Fruit fly (Drosophila melanogaster) whole organism, embryonic: ENCODE results near the gene CG32032.
A peak's percentile ranks its signal among the peaks of the same experiment; 100 is the strongest.

Experiments used
- Abd-B ChIP-seq: fragments of 200-800 bp; sonication (Bioruptor generic); optimal IDR thresholded peaks from 2 replicates; lab custom pipeline; 2018; ENCODE audit warnings: missing biosample characterization, mild to moderate bottlenecking, missing genetic modification characterization, moderate library complexity
- Aef1 ChIP-seq: fragments of 200-800 bp; sonication (Bioruptor generic); IDR thresholded peaks from 3 replicates; pipeline ENCODE4 v1.3.6; 2022; ENCODE audit warnings: missing biosample characterization, missing genetic modification characterization
- Atf6 ChIP-seq: fragments of 200-800 bp; sonication (Bioruptor generic); IDR thresholded peaks from 2 replicates; pipeline ENCODE4 v1.3.6; 2022; ENCODE audit warnings: missing biosample characterization, missing genetic modification characterization
- CG10209 ChIP-seq: fragments of 200-800 bp; sonication (Bioruptor generic); optimal IDR thresholded peaks from 3 replicates; lab custom pipeline; 2017; ENCODE audit warnings: missing biosample characterization, mild to moderate bottlenecking, missing genetic modification characterization, missing genetic modification reagents
- CG11456 ChIP-seq: fragments of 200-800 bp; sonication (Bioruptor generic); IDR thresholded peaks from 3 replicates; pipeline ENCODE4 v1.3.6; 2022; ENCODE audit warnings: missing biosample characterization, missing genetic modification characterization
- CG12391 ChIP-seq: fragments of 200-800 bp; sonication (Bioruptor generic); optimal IDR thresholded peaks from 3 replicates; lab custom pipeline; 2018; ENCODE audit warnings: missing biosample characterization, mild to moderate bottlenecking, missing genetic modification characterization, moderate library complexity
- CG13287 ChIP-seq: fragments of 200-800 bp; sonication (Bioruptor generic); IDR thresholded peaks from 2 replicates; pipeline ENCODE4 v1.3.6; 2022; ENCODE audit warnings: missing biosample characterization, missing genetic modification characterization; ENCODE audit not compliant: partially characterized antibody
- CG13624 ChIP-seq: fragments of 200-800 bp; sonication (Bioruptor generic); optimal IDR thresholded peaks from 2 replicates; lab custom pipeline; 2016; ENCODE audit warnings: missing biosample characterization, missing genetic modification characterization
- CG15696 ChIP-seq: fragments of 200-800 bp; sonication (Bioruptor generic); optimal IDR thresholded peaks from 2 replicates; lab custom pipeline; 2019; ENCODE audit warnings: missing biosample characterization, mild to moderate bottlenecking, missing genetic modification characterization, moderate library complexity
- CG1602 ChIP-seq: fragments of 200-800 bp; sonication (Bioruptor generic); optimal IDR thresholded peaks from 3 replicates; lab custom pipeline; 2016; ENCODE audit warnings: missing biosample characterization, missing genetic modification characterization
- CG17359 ChIP-seq: fragments of 200-800 bp; sonication (Bioruptor generic); optimal IDR thresholded peaks from 3 replicates; lab custom pipeline; 2018; ENCODE audit warnings: missing biosample characterization, mild to moderate bottlenecking, missing genetic modification characterization, moderate library complexity
- CG2678 ChIP-seq: fragments of 200-800 bp; sonication (Bioruptor generic); optimal IDR thresholded peaks from 3 replicates; lab custom pipeline; 2019; ENCODE audit warnings: missing biosample characterization, mild to moderate bottlenecking, missing genetic modification characterization, moderate library complexity
- CG2712 ChIP-seq: fragments of 200-800 bp; optimal IDR thresholded peaks from 3 replicates; lab custom pipeline; 2019; ENCODE audit warnings: missing biosample characterization, mild to moderate bottlenecking, missing genetic modification characterization, moderate library complexity
- CG32532 ChIP-seq: fragments of 200-800 bp; sonication (Bioruptor generic); IDR thresholded peaks from 2 replicates; pipeline ENCODE4 v1.3.6; 2022; ENCODE audit warnings: missing biosample characterization, missing genetic modification characterization
- CG32767 ChIP-seq: fragments of 200-800 bp; sonication (Bioruptor generic); IDR thresholded peaks from 2 replicates; pipeline ENCODE4 v1.3.6; 2022; ENCODE audit warnings: missing biosample characterization, missing genetic modification characterization
- CG3281 ChIP-seq: fragments of 200-800 bp; sonication (Bioruptor generic); optimal IDR thresholded peaks from 3 replicates; lab custom pipeline; 2017; ENCODE audit warnings: missing biosample characterization, mild to moderate bottlenecking, missing genetic modification characterization
- CG5953 ChIP-seq: fragments of 200-800 bp; sonication (Bioruptor generic); IDR thresholded peaks from 2 replicates; pipeline ENCODE4 v1.3.6; 2022; ENCODE audit warnings: missing biosample characterization, missing genetic modification characterization
- CG6689 ChIP-seq: fragments of 200-800 bp; sonication (Bioruptor generic); IDR thresholded peaks from 2 replicates; pipeline ENCODE4 v1.3.6; 2022; ENCODE audit warnings: missing biosample characterization, missing genetic modification characterization
- CG8290 ChIP-seq, 3 experiments: fragments of 200-800 bp; sonication (Bioruptor generic); optimal IDR thresholded peaks; 2 replicates each; lab custom pipeline; 2016 to 2019; ENCODE audit warnings: missing biosample characterization in 3 of 3, missing genetic modification characterization in 3 of 3, mild to moderate bottlenecking in 2 of 3, moderate library complexity in 1 of 3
- CG8388 ChIP-seq: fragments of 200-800 bp; sonication (Bioruptor generic); optimal IDR thresholded peaks from 2 replicates; lab custom pipeline; 2019; ENCODE audit warnings: missing biosample characterization, mild to moderate bottlenecking, missing genetic modification characterization, moderate library complexity
- CG9797 ChIP-seq: fragments of 200-800 bp; sonication (Bioruptor generic); optimal IDR thresholded peaks from 3 replicates; lab custom pipeline; 2018; ENCODE audit warnings: missing biosample characterization, mild to moderate bottlenecking, missing genetic modification characterization
- CTCF ChIP-seq: fragments of 200-800 bp; sonication (Bioruptor generic); optimal IDR thresholded peaks from 2 replicates; lab custom pipeline; 2017; ENCODE audit warnings: missing biosample characterization, mild to moderate bottlenecking, missing genetic modification characterization, moderate library complexity
- CkIIα-i1 ChIP-seq: fragments of 200-800 bp; sonication (Bioruptor generic); IDR thresholded peaks from 2 replicates; pipeline ENCODE4 v1.3.6; 2022; ENCODE audit warnings: missing biosample characterization, missing genetic modification characterization
- Dbx ChIP-seq: fragments of 200-800 bp; sonication (Bioruptor generic); IDR thresholded peaks from 3 replicates; pipeline ENCODE4 v1.3.6; 2022; ENCODE audit warnings: missing biosample characterization, missing genetic modification characterization
- Elba2 ChIP-seq: fragments of 200-800 bp; sonication (Bioruptor generic); optimal IDR thresholded peaks from 3 replicates; lab custom pipeline; 2016; ENCODE audit warnings: missing biosample characterization, missing genetic modification characterization
- Hey ChIP-seq: fragments of 200-800 bp; sonication (Bioruptor generic); optimal IDR thresholded peaks from 3 replicates; lab custom pipeline; 2018; ENCODE audit warnings: missing biosample characterization, mild to moderate bottlenecking, missing genetic modification characterization
- Hmr ChIP-seq: fragments of 200-800 bp; sonication (Bioruptor generic); optimal IDR thresholded peaks from 3 replicates; lab custom pipeline; 2017; ENCODE audit warnings: mild to moderate bottlenecking, missing biosample characterization, missing genetic modification reagents, missing genetic modification characterization
- Mad ChIP-seq: fragments of 200-800 bp; sonication (Bioruptor generic); optimal IDR thresholded peaks from 2 replicates; lab custom pipeline; 2016; ENCODE audit warnings: missing biosample characterization, missing genetic modification characterization
- Myb ChIP-seq: fragments of 200-800 bp; sonication (Bioruptor generic); optimal IDR thresholded peaks from 2 replicates; lab custom pipeline; 2016; ENCODE audit warnings: missing biosample characterization, missing genetic modification characterization
- Nf-YB ChIP-seq: fragments of 200-800 bp; sonication (Bioruptor generic); optimal IDR thresholded peaks from 3 replicates; lab custom pipeline; 2019; ENCODE audit warnings: missing biosample characterization, mild to moderate bottlenecking, missing genetic modification characterization, moderate library complexity
- Oli ChIP-seq: fragments of 200-800 bp; sonication (Bioruptor generic); optimal IDR thresholded peaks from 2 replicates; lab custom pipeline; 2018; ENCODE audit warnings: missing biosample characterization, mild to moderate bottlenecking, missing genetic modification characterization, moderate library complexity
- Rx ChIP-seq: fragments of 200-800 bp; sonication (Bioruptor generic); IDR thresholded peaks from 2 replicates; pipeline ENCODE4 v1.3.6; 2022; ENCODE audit warnings: missing biosample characterization, missing genetic modification characterization
- cwo ChIP-seq: fragments of 200-800 bp; sonication (Bioruptor generic); optimal IDR thresholded peaks from 3 replicates; lab custom pipeline; 2017; ENCODE audit warnings: missing biosample characterization, missing genetic modification characterization, mild to moderate bottlenecking, moderate library complexity, missing genetic modification reagents
- eve ChIP-seq, 2 experiments: fragments of >200 bp; optimal IDR thresholded peaks; 2 replicates each; lab custom pipeline; 2017; ENCODE audit warnings: missing biosample characterization in 2 of 2, missing genetic modification characterization in 2 of 2
- grau ChIP-seq: fragments of 200-800 bp; optimal IDR thresholded peaks from 3 replicates; lab custom pipeline; 2019; ENCODE audit warnings: missing biosample characterization, mild to moderate bottlenecking, missing genetic modification characterization, moderate library complexity
- grn ChIP-seq: fragments of 200-800 bp; sonication (Bioruptor generic); optimal IDR thresholded peaks from 3 replicates; lab custom pipeline; 2017; ENCODE audit warnings: missing biosample characterization, missing genetic modification characterization
- hth ChIP-seq: fragments of >200 bp; optimal IDR thresholded peaks from 2 replicates; lab custom pipeline; 2017; ENCODE audit warnings: inconsistent platforms
- kni ChIP-seq: fragments of 200-800 bp; sonication (Bioruptor generic); optimal IDR thresholded peaks from 3 replicates; lab custom pipeline; 2017; ENCODE audit warnings: mild to moderate bottlenecking, missing biosample characterization, missing genetic modification reagents, missing genetic modification characterization
- nerfin-2 ChIP-seq: fragments of 200-800 bp; sonication (Bioruptor generic); IDR thresholded peaks from 2 replicates; pipeline ENCODE4 v1.3.6; 2022; ENCODE audit warnings: missing biosample characterization, missing genetic modification characterization; ENCODE audit not compliant: partially characterized antibody
- oc ChIP-seq: fragments of 200-800 bp; sonication (Bioruptor generic); optimal IDR thresholded peaks from 2 replicates; lab custom pipeline; 2018; ENCODE audit warnings: missing biosample characterization, mild to moderate bottlenecking, missing genetic modification characterization, moderate library complexity
- otp ChIP-seq: fragments of 200-800 bp; sonication (Bioruptor generic); IDR thresholded peaks from 3 replicates; pipeline ENCODE4, ENCODE4 v1.3.6; 2022; ENCODE audit warnings: missing biosample characterization, missing genetic modification characterization
- pfk ChIP-seq: fragments of 200-800 bp; sonication (Bioruptor generic); optimal IDR thresholded peaks from 2 replicates; lab custom pipeline; 2018; ENCODE audit warnings: missing biosample characterization, mild to moderate bottlenecking, missing genetic modification characterization, moderate library complexity
- prd ChIP-seq, 3 experiments: fragments of >200 bp in 2 of 3; fragments of 200-800 bp in 1 of 3; sonication (Bioruptor generic) in 1 of 3; optimal IDR thresholded peaks in 2 of 3; IDR thresholded peaks in 1 of 3; 2 replicates in 2 of 3; 3 replicates in 1 of 3; pipeline versions ENCODE4 v1.3.6 to Lab custom; 2017 to 2022; ENCODE audit warnings: missing biosample characterization in 1 of 3, missing genetic modification characterization in 1 of 3
- sc ChIP-seq, 3 experiments: fragments of >200 bp in 2 of 3; fragments of 200-800 bp in 1 of 3; sonication (Bioruptor generic) in 1 of 3; optimal IDR thresholded peaks; 2 replicates in 2 of 3; 3 replicates in 1 of 3; lab custom pipeline; 2017; ENCODE audit warnings: mild to moderate bottlenecking in 1 of 3, missing biosample characterization in 1 of 3, missing genetic modification characterization in 1 of 3, missing genetic modification reagents in 1 of 3
- seq ChIP-seq: fragments of 200-800 bp; sonication (Bioruptor generic); IDR thresholded peaks from 2 replicates; pipeline ENCODE4 v1.3.6; 2022; ENCODE audit warnings: missing biosample characterization, missing genetic modification characterization
- sim ChIP-seq: fragments of 200-800 bp; sonication (Bioruptor generic); IDR thresholded peaks from 2 replicates; pipeline ENCODE4 v1.3.6; 2022; ENCODE audit warnings: missing biosample characterization, missing genetic modification characterization
- slp2 ChIP-seq: fragments of 200-800 bp; sonication (Bioruptor generic); optimal IDR thresholded peaks from 2 replicates; lab custom pipeline; 2016; ENCODE audit warnings: missing biosample characterization, missing genetic modification characterization
- sob ChIP-seq: fragments of 200-800 bp; sonication (Bioruptor generic); IDR thresholded peaks from 2 replicates; pipeline ENCODE4 v1.3.6; 2022; ENCODE audit warnings: missing biosample characterization, missing genetic modification characterization
- sr ChIP-seq: fragments of 200-800 bp; sonication (Bioruptor generic); IDR thresholded peaks from 3 replicates; pipeline ENCODE4 v1.3.6; 2022; ENCODE audit warnings: missing biosample characterization, missing genetic modification characterization
- ttk ChIP-seq: fragments of 200-800 bp; sonication (Bioruptor generic); IDR thresholded peaks from 2 replicates; pipeline ENCODE4 v2.1.2; 2022; ENCODE audit warnings: missing biosample characterization, missing genetic modification characterization
- wek ChIP-seq: fragments of 200-800 bp; sonication (Bioruptor generic); optimal IDR thresholded peaks from 3 replicates; lab custom pipeline; 2018; ENCODE audit warnings: missing biosample characterization, mild to moderate bottlenecking, missing genetic modification characterization, moderate library complexity

CG32032 gene

dm6 chr3L:9051830-9052259 lies 41.0 kb upstream of the CG32032 start (continued):
- TF ChIP-seq CTCF, result no peak
- TF ChIP-seq sc (optimal IDR thresholded peaks at IDR 0.05; lab: Kevin White, UChicago), result no peak
- TF ChIP-seq sc (GFP tag; optimal IDR thresholded peaks at IDR 0.05; lab: Kevin White, UChicago), result no peak
- TF ChIP-seq Abd-B (GFP tag; lab: Kevin White, UChicago), result no peak
- no peak for TF ChIP-seq CG15696
- no peak for TF ChIP-seq CG2678 (tag; lab: Kevin White, UChicago)
- TF ChIP-seq CG10209 (GFP tag; lab: Kevin White, UChicago), result no peak
- TF ChIP-seq CG2712 (tag; lab: Kevin White, UChicago), result no peak
- no peak for TF ChIP-seq grn
- no peak for TF ChIP-seq sr (GFP tag; lab: Robert Waterston, UW)
- no peak for TF ChIP-seq pfk (GFP tag; lab: Kevin White, UChicago)
- no peak for TF ChIP-seq Aef1 (GFP tag; lab: Robert Waterston, UW)
- TF ChIP-seq CG13287 (GFP tag; lab: Robert Waterston, UW), result no peak
- TF ChIP-seq cwo, result no peak
- peak; percentile 64 for TF ChIP-seq Hey (tag; lab: Kevin White, UChicago)
- no peak for TF ChIP-seq hth (lab: Kevin White, UChicago)
- no peak for TF ChIP-seq sob
- TF ChIP-seq slp2 (GFP tag; lab: Kevin White, UChicago), result no peak
- TF ChIP-seq Myb (GFP tag; lab: Kevin White, UChicago), result no peak
- TF ChIP-seq CG9797, result no peak
- no peak for TF ChIP-seq CG11456 (GFP tag; lab: Robert Waterston, UW)
- no peak for TF ChIP-seq Atf6 (GFP tag; lab: Robert Waterston, UW)
- TF ChIP-seq seq (GFP tag; lab: Robert Waterston, UW), result peak; percentile 73
- TF ChIP-seq CG17359 (tag; lab: Kevin White, UChicago), result no peak
- no peak for TF ChIP-seq grau
- TF ChIP-seq CG6689 (GFP tag; lab: Robert Waterston, UW), result no peak
- TF ChIP-seq CG32767 (GFP tag; lab: Robert Waterston, UW), result no peak
- TF ChIP-seq CG3281 (GFP tag; lab: Kevin White, UChicago), result no peak
- no peak for TF ChIP-seq Oli (tag; lab: Kevin White, UChicago)
- no peak for TF ChIP-seq Rx (GFP tag; lab: Robert Waterston, UW)
- TF ChIP-seq prd (optimal IDR thresholded peaks at IDR 0.05; lab: Kevin White, UChicago), result no peak
- no peak for TF ChIP-seq prd (GFP tag; IDR thresholded peaks at IDR 0.05; lab: Robert Waterston, UW)
- TF ChIP-seq otp, result no peak
- no peak for TF ChIP-seq sim (GFP tag; lab: Robert Waterston, UW)
- no peak for TF ChIP-seq eve (GFP tag; optimal IDR thresholded peaks at IDR 0.05; lab: Kevin White, UChicago)
- TF ChIP-seq Nf-YB (GFP tag; lab: Kevin White, UChicago), result no peak
- no peak for TF ChIP-seq CG13624 (GFP tag; lab: Kevin White, UChicago)
- TF ChIP-seq Mad (GFP tag; lab: Kevin White, UChicago), result no peak
- no peak for TF ChIP-seq CG32532 (GFP tag; lab: Robert Waterston, UW)
- TF ChIP-seq CG8388, result no peak
- TF ChIP-seq CG8290 (GFP tag; optimal IDR thresholded peaks at IDR 0.05; lab: Kevin White, UChicago), result no peak
- TF ChIP-seq CG8290 (tag; optimal IDR thresholded peaks at IDR 0.05; lab: Kevin White, UChicago), result no peak
- TF ChIP-seq ttk (GFP tag; lab: Robert Waterston, UW), result no peak
- peak; percentile 50 for TF ChIP-seq kni (GFP tag; lab: Kevin White, UChicago)
- TF ChIP-seq CG5953 (GFP tag; lab: Robert Waterston, UW), result no peak
- TF ChIP-seq Hmr (GFP tag; lab: Kevin White, UChicago), result peak; percentile 23
- no peak for TF ChIP-seq nerfin-2 (GFP tag; lab: Robert Waterston, UW)
- TF ChIP-seq oc (tag; lab: Kevin White, UChicago), result peak; percentile 32
- no peak for TF ChIP-seq Dbx
- no peak for TF ChIP-seq Elba2 (GFP tag; lab: Kevin White, UChicago)
- no peak for TF ChIP-seq CG1602 (GFP tag; lab: Kevin White, UChicago)
- TF ChIP-seq wek, result no peak
- no peak for TF ChIP-seq CkIIα-i1 (GFP tag; lab: Robert Waterston, UW)
- TF ChIP-seq CG12391 (tag; lab: Kevin White, UChicago), result no peak
